Worm (Caenorhabditis elegans) whole organism, L4 larva: ENCODE data around the gene twk-49.
A peak's percentile ranks its signal among the peaks of the same experiment; 100 is the strongest.

ENCODE experiments used
- D1046.2 ChIP-seq: fragments of 200-800 bp; sonication (Bioruptor generic); IDR thresholded peaks from 2 replicates; pipeline ENCODE4 v1.3.6; 2022; ENCODE audit warnings: missing genetic modification characterization, missing compliant biosample characterization
- F10B5.3 ChIP-seq: sonication (generic microtip); optimal IDR thresholded peaks from 2 replicates; lab custom pipeline; 2016; ENCODE audit warnings: mild to moderate bottlenecking, missing genetic modification characterization, missing compliant biosample characterization
- F26F4.8 ChIP-seq: fragments of 200-800 bp; sonication (Bioruptor generic); conservative IDR thresholded peaks from 2 replicates; pipeline ENCODE4 v1.3.6; 2022; ENCODE audit warnings: missing genetic modification characterization, missing compliant biosample characterization
- F44E2.7 ChIP-seq: fragments of 200-800 bp; sonication (Bioruptor generic); IDR thresholded peaks from 2 replicates; pipeline ENCODE4 v2.1.2; 2022; ENCODE audit warnings: missing genetic modification characterization, missing compliant biosample characterization
- F49E8.2 ChIP-seq: sonication (generic microtip); optimal IDR thresholded peaks from 2 replicates; lab custom pipeline; 2016; ENCODE audit warnings: missing compliant biosample characterization, mild to moderate bottlenecking, missing genetic modification characterization, borderline replicate concordance
- R02D3.7 ChIP-seq: fragments of 150-350 bp; sonication (generic microtip); optimal IDR thresholded peaks from 3 replicates; lab custom pipeline; 2014; ENCODE audit warnings: missing biosample characterization, missing genetic modification characterization
- Y48G9A.11 ChIP-seq: fragments of 200-800 bp; sonication (Bioruptor generic); IDR thresholded peaks from 2 replicates; pipeline ENCODE4 v1.3.6; 2022; ENCODE audit warnings: missing genetic modification reagents, missing genetic modification characterization, missing compliant biosample characterization
- Y5F2A.4 ChIP-seq: fragments of 200-800 bp; sonication (Bioruptor generic); optimal IDR thresholded peaks from 2 replicates; lab custom pipeline; 2018; ENCODE audit warnings: mild to moderate bottlenecking, missing genetic modification characterization, missing compliant biosample characterization
- Y75B8A.6 ChIP-seq: fragments of 200-800 bp; sonication (Bioruptor generic); IDR thresholded peaks from 2 replicates; pipeline ENCODE4 v1.3.6; 2022; ENCODE audit warnings: missing genetic modification reagents, missing genetic modification characterization, missing compliant biosample characterization
- aha-1 ChIP-seq: fragments of 150-350 bp; peaks from one replicate; lab custom pipeline; 2014; ENCODE audit warnings: missing biosample characterization, missing genetic modification characterization
- arid-1 ChIP-seq: fragments of 200-800 bp; sonication (Bioruptor generic); conservative IDR thresholded peaks from 2 replicates; pipeline ENCODE4 v1.3.6; 2022; ENCODE audit warnings: missing genetic modification reagents, missing genetic modification characterization, missing compliant biosample characterization
- ceh-20 ChIP-seq: fragments of 200-800 bp; sonication (Bioruptor generic); IDR thresholded peaks from 2 replicates; pipeline ENCODE4 v1.3.6; 2022; ENCODE audit warnings: missing genetic modification reagents, missing genetic modification characterization, missing compliant biosample characterization
- ceh-32 ChIP-seq: sonication (generic microtip); optimal IDR thresholded peaks from 2 replicates; lab custom pipeline; 2016; ENCODE audit warnings: mild to moderate bottlenecking, missing genetic modification characterization, missing compliant biosample characterization; ENCODE audit not compliant: poor library complexity
- ceh-62 ChIP-seq: sonication (generic microtip); optimal IDR thresholded peaks from 2 replicates; lab custom pipeline; 2017; ENCODE audit warnings: missing biosample characterization, missing genetic modification characterization
- ces-1 ChIP-seq: fragments of 150-350 bp; sonication (generic microtip); optimal IDR thresholded peaks from 4 replicates; lab custom pipeline; 2014; ENCODE audit warnings: missing biosample characterization, missing genetic modification reagents, missing genetic modification characterization
- daf-16 ChIP-seq, 3 experiments: sonication (generic microtip); optimal IDR thresholded peaks; 2 replicates each; lab custom pipeline; 2016 to 2017; ENCODE audit warnings: missing genetic modification characterization in 3 of 3, missing genetic modification reagents in 3 of 3, mild to moderate bottlenecking in 2 of 3, missing compliant biosample characterization in 2 of 3, missing biosample characterization in 1 of 3, moderate library complexity in 1 of 3
- daf-8 ChIP-seq: fragments of 200-800 bp; sonication (Bioruptor generic); IDR thresholded peaks from 2 replicates; pipeline ENCODE4 v1.3.6; 2022; ENCODE audit warnings: missing genetic modification characterization, missing compliant biosample characterization
- dmd-8 ChIP-seq: fragments of 200-800 bp; sonication (Bioruptor generic); IDR thresholded peaks from 2 replicates; pipeline ENCODE4 v1.3.6; 2022; ENCODE audit warnings: missing genetic modification characterization, missing compliant biosample characterization
- dmd-9 ChIP-seq: fragments of 200-800 bp; sonication (Bioruptor generic); IDR thresholded peaks from 2 replicates; pipeline ENCODE4 v1.3.6; 2022; ENCODE audit warnings: missing genetic modification reagents, missing genetic modification characterization, missing compliant biosample characterization
- dpl-1 ChIP-seq: fragments of 150-350 bp; optimal IDR thresholded peaks from 2 replicates; lab custom pipeline; 2014; ENCODE audit warnings: missing biosample characterization, missing genetic modification reagents, missing genetic modification characterization
- duxl-1 ChIP-seq: sonication (generic microtip); optimal IDR thresholded peaks from 2 replicates; lab custom pipeline; 2016; ENCODE audit warnings: mild to moderate bottlenecking, missing genetic modification characterization, moderate library complexity, missing compliant biosample characterization; ENCODE audit not compliant: poor library complexity
- egl-27 ChIP-seq: sonication (generic microtip); optimal IDR thresholded peaks from 3 replicates; lab custom pipeline; 2017; ENCODE audit warnings: missing biosample characterization, missing genetic modification reagents, missing genetic modification characterization
- egl-43 ChIP-seq: fragments of 200-800 bp; sonication (Bioruptor generic); IDR thresholded peaks from 2 replicates; pipeline ENCODE4 v1.3.6; 2022; ENCODE audit warnings: missing genetic modification reagents, missing genetic modification characterization, missing compliant biosample characterization
- hif-1 ChIP-seq, 2 experiments: sonication (generic microtip); optimal IDR thresholded peaks; 2 replicates each; lab custom pipeline; 2016 to 2017; ENCODE audit warnings: missing compliant biosample characterization in 2 of 2, missing genetic modification characterization in 2 of 2, missing genetic modification reagents in 2 of 2, missing genotype in 2 of 2, mild to moderate bottlenecking in 1 of 2
- lin-1 ChIP-seq: fragments of 200-800 bp; sonication (Bioruptor generic); IDR thresholded peaks from 2 replicates; pipeline ENCODE4 v1.3.6; 2022; ENCODE audit warnings: missing genetic modification reagents, missing genetic modification characterization, missing compliant biosample characterization
- lsy-2 ChIP-seq, 2 experiments: fragments of 150-350 bp in 1 of 2; sonication (generic microtip) in 1 of 2; optimal IDR thresholded peaks; 2 replicates each; lab custom pipeline; 2014 to 2017; ENCODE audit warnings: missing biosample characterization in 2 of 2, missing genetic modification characterization in 2 of 2
- mdl-1 ChIP-seq, 2 experiments: fragments of 150-350 bp in 1 of 2; sonication (generic microtip) in 1 of 2; optimal IDR thresholded peaks; 2 replicates each; lab custom pipeline; 2014 to 2017; ENCODE audit warnings: missing biosample characterization in 2 of 2, missing genetic modification characterization in 2 of 2
- mxl-3 ChIP-seq: fragments of 200-800 bp; sonication (Bioruptor generic); optimal IDR thresholded peaks from 2 replicates; lab custom pipeline; 2018; ENCODE audit warnings: mild to moderate bottlenecking, missing genetic modification characterization, missing compliant biosample characterization
- nhr-11 ChIP-seq: fragments of 150-350 bp; optimal IDR thresholded peaks from 2 replicates; lab custom pipeline; 2014; ENCODE audit warnings: missing biosample characterization, missing genetic modification characterization
- nhr-111 ChIP-seq: fragments of 200-800 bp; sonication (Bioruptor generic); optimal IDR thresholded peaks from 2 replicates; lab custom pipeline; 2018; ENCODE audit warnings: mild to moderate bottlenecking, missing genetic modification characterization, missing compliant biosample characterization
- nhr-42 ChIP-seq: fragments of 200-800 bp; sonication (Bioruptor generic); IDR thresholded peaks from 2 replicates; pipeline ENCODE4 v1.3.6; 2022; ENCODE audit warnings: missing genetic modification characterization, missing compliant biosample characterization
- nhr-48 ChIP-seq: sonication (generic microtip); optimal IDR thresholded peaks from 2 replicates; lab custom pipeline; 2016; ENCODE audit warnings: mild to moderate bottlenecking, missing genetic modification characterization, missing compliant biosample characterization
- pha-4 ChIP-seq, 2 experiments: fragments of 150-350 bp in 1 of 2; fragments of 200-800 bp in 1 of 2; sonication (Bioruptor generic) in 1 of 2; IDR thresholded peaks in 1 of 2; optimal IDR thresholded peaks in 1 of 2; 2 replicates each; pipeline versions ENCODE4 v1.3.6 to Lab custom; 2014 to 2022; ENCODE audit warnings: missing genetic modification characterization in 2 of 2, missing genetic modification reagents in 2 of 2, missing biosample characterization in 1 of 2, missing compliant biosample characterization in 1 of 2
- php-3 ChIP-seq: fragments of 200-800 bp; sonication (Bioruptor generic); IDR thresholded peaks from 2 replicates; pipeline ENCODE4 v1.3.6; 2022; ENCODE audit warnings: missing genetic modification reagents, missing genetic modification characterization, missing compliant biosample characterization
- pqm-1 ChIP-seq: sonication (generic microtip); optimal IDR thresholded peaks from 2 replicates; lab custom pipeline; 2017; ENCODE audit warnings: missing biosample characterization, missing genetic modification characterization
- sdz-12 ChIP-seq: fragments of 200-800 bp; sonication (Bioruptor generic); optimal IDR thresholded peaks from 2 replicates; lab custom pipeline; 2018; ENCODE audit warnings: mild to moderate bottlenecking, missing genetic modification characterization, missing compliant biosample characterization
- spr-1 ChIP-seq: sonication (generic microtip); optimal IDR thresholded peaks from 2 replicates; lab custom pipeline; 2016; ENCODE audit warnings: mild to moderate bottlenecking, missing genetic modification characterization, missing compliant biosample characterization
- spr-3 ChIP-seq: fragments of 200-800 bp; sonication (Bioruptor generic); optimal IDR thresholded peaks from 2 replicates; lab custom pipeline; 2018; ENCODE audit warnings: mild to moderate bottlenecking, missing genetic modification characterization, missing compliant biosample characterization
- tag-97 ChIP-seq: fragments of 200-800 bp; sonication (Bioruptor generic); IDR thresholded peaks from 2 replicates; pipeline ENCODE4 v1.3.6; 2022; ENCODE audit warnings: missing genetic modification characterization, missing compliant biosample characterization
- unc-62 ChIP-seq, 3 experiments: fragments of 150-350 bp in 1 of 3; sonication (generic microtip); optimal IDR thresholded peaks in 2 of 3; peaks in 1 of 3; 1 replicate in 1 of 3; 2 replicates in 2 of 3; lab custom pipeline; 2014 to 2017; ENCODE audit warnings: missing biosample characterization in 3 of 3, missing genetic modification characterization in 3 of 3, missing genetic modification reagents in 3 of 3, missing genotype in 1 of 3
- vab-7 ChIP-seq: fragments of 200-800 bp; sonication (Bioruptor generic); IDR thresholded peaks from 2 replicates; pipeline ENCODE4 v1.3.6; 2022; ENCODE audit warnings: missing genetic modification reagents, missing genetic modification characterization, missing compliant biosample characterization
- zfp-3 ChIP-seq: fragments of 200-800 bp; sonication (Bioruptor generic); conservative IDR thresholded peaks from 2 replicates; pipeline ENCODE4 v1.3.6; 2022; ENCODE audit warnings: missing genetic modification reagents, missing genetic modification characterization, missing compliant biosample characterization
- zip-11 ChIP-seq: fragments of 200-800 bp; sonication (Bioruptor generic); IDR thresholded peaks from 2 replicates; pipeline ENCODE4 v1.3.6; 2022; ENCODE audit warnings: missing genetic modification characterization, missing compliant biosample characterization

twk-49 gene

ce11 chrII:6497137-6497536 lies 1.8 kb downstream of the twk-49 start:
- TF ChIP-seq zfp-3 (GFP tag; lab: Robert Waterston, UW): no peak
- peak in 1 of 2 experiments; percentile 66 for TF ChIP-seq unc-62 (GFP tag; optimal IDR thresholded peaks at IDR 0.05 in 1 of 2; lab: Kevin White, UChicago)
- TF ChIP-seq unc-62 (tag; optimal IDR thresholded peaks at IDR 0.05; lab: Kevin White, UChicago): no peak
- TF ChIP-seq, all 104 proteins: peak for 1

- no peak for TF ChIP-seq sdz-12
- no peak for TF ChIP-seq nhr-42 (GFP tag; lab: Robert Waterston, UW)
- no peak for TF ChIP-seq arid-1 (GFP tag; lab: Robert Waterston, UW)
- peak; percentile 92 for TF ChIP-seq aha-1 (tag; lab: Kevin White, UChicago)
- TF ChIP-seq tag-97 (GFP tag; lab: Robert Waterston, UW): no peak
- no peak for TF ChIP-seq daf-8
- no peak for TF ChIP-seq lin-1 (GFP tag; lab: Robert Waterston, UW)
- no peak for TF ChIP-seq spr-1 (tag; lab: Kevin White, UChicago)
- no peak for TF ChIP-seq ceh-32 (tag; lab: Kevin White, UChicago)
- no peak for TF ChIP-seq nhr-11
- peak in 1 of 2 experiments; percentile 17 for TF ChIP-seq unc-62 (GFP tag; optimal IDR thresholded peaks at IDR 0.05 in 1 of 2; lab: Kevin White, UChicago)
- TF ChIP-seq unc-62 (tag; optimal IDR thresholded peaks at IDR 0.05; lab: Kevin White, UChicago): no peak
- no peak for TF ChIP-seq F26F4.8 (GFP tag; lab: Robert Waterston, UW)
- no peak for TF ChIP-seq hif-1 (tag; optimal IDR thresholded peaks at IDR 0.05; lab: Kevin White, UChicago)
These were observed 2.5 kb downstream of the twk-49 start for ce11 chrII:6496496-6496895.

ce11 chrII:6493709-6494326 lies 5.1 kb downstream of the twk-49 start:
- TF ChIP-seq Y48G9A.11 (GFP tag; lab: Robert Waterston, UW) (peak; percentile 52; the same call in 1 of the 2 replicates), F10B5.3 (no peak), nhr-11 (no peak), lsy-2 (tag; optimal IDR thresholded peaks at IDR 0.05; lab: Kevin White, UChicago) (peak in 1 of 2 experiments; percentile 27), mdl-1 (tag; optimal IDR thresholded peaks at IDR 0.05; lab: Kevin White, UChicago) (no peak), zip-11 (no peak), Y75B8A.6 (GFP tag; lab: Robert Waterston, UW) (no peak), spr-3 (GFP tag; lab: Kevin White, UChicago) (no peak), ces-1 (GFP tag; lab: Kevin White, UChicago) (no peak), unc-62 (GFP tag; optimal IDR thresholded peaks at IDR 0.05 in 1 of 2; lab: Kevin White, UChicago) (peak in 1 of 2 experiments; percentile 94), unc-62 (tag; optimal IDR thresholded peaks at IDR 0.05; lab: Kevin White, UChicago) (no peak), arid-1 (GFP tag; lab: Robert Waterston, UW) (no peak), lin-1 (GFP tag; lab: Robert Waterston, UW) (no peak), daf-16 (GFP tag; optimal IDR thresholded peaks at IDR 0.05; lab: Kevin White, UChicago) (no peak), daf-16 (tag; optimal IDR thresholded peaks at IDR 0.05; lab: Kevin White, UChicago) (no peak), ceh-62 (tag; lab: Kevin White, UChicago) (no peak), duxl-1 (tag; lab: Kevin White, UChicago) (peak; percentile 31), vab-7 (GFP tag; lab: Robert Waterston, UW) (no peak), egl-43 (GFP tag; lab: Robert Waterston, UW) (no peak), dpl-1 (GFP tag; lab: Kevin White, UChicago) (no peak), dmd-8 (GFP tag; lab: Robert Waterston, UW) (no peak), D1046.2 (GFP tag; lab: Robert Waterston, UW) (no peak), F44E2.7 (no peak), php-3 (GFP tag; lab: Robert Waterston, UW) (no peak), R02D3.7 (tag; lab: Kevin White, UChicago) (no peak), F49E8.2 (tag; lab: Kevin White, UChicago) (peak; percentile 26), mxl-3 (GFP tag; lab: Kevin White, UChicago) (no peak), pha-4 (GFP tag; IDR thresholded peaks at IDR 0.05; lab: Robert Waterston, UW) (no peak), pha-4 (tag; optimal IDR thresholded peaks at IDR 0.05; lab: Kevin White, UChicago) (no peak), dmd-9 (GFP tag; lab: Robert Waterston, UW) (no peak), egl-27 (tag; lab: Kevin White, UChicago) (no peak), nhr-111 (no peak), pqm-1 (tag; lab: Kevin White, UChicago) (no peak), F26F4.8 (GFP tag; lab: Robert Waterston, UW) (no peak), hif-1 (tag; optimal IDR thresholded peaks at IDR 0.05; lab: Kevin White, UChicago) (no peak), Y5F2A.4 (no peak), nhr-48 (no peak), ceh-20 (GFP tag; lab: Robert Waterston, UW) (no peak)
